Fruit fly (Drosophila melanogaster) whole organism, embryonic: ENCODE measurements around the gene Taf2.

Experiments
- Blimp-1 ChIP-seq: fragments of 200-800 bp; sonication (Bioruptor generic); optimal IDR thresholded peaks from 3 replicates; lab custom pipeline; 2018; ENCODE audit warnings: missing biosample characterization, missing genetic modification characterization, mild to moderate bottlenecking, moderate library complexity, missing genetic modification reagents
- CG13123 ChIP-seq: fragments of 200-800 bp; sonication (Bioruptor generic); optimal IDR thresholded peaks from 2 replicates; lab custom pipeline; 2016; ENCODE audit warnings: missing biosample characterization, missing genetic modification characterization
- CG13296 ChIP-seq: fragments of 200-800 bp; sonication (Bioruptor generic); optimal IDR thresholded peaks from 3 replicates; lab custom pipeline; 2018; ENCODE audit warnings: missing biosample characterization, mild to moderate bottlenecking, missing genetic modification characterization
- CG1647 ChIP-seq: fragments of 200-800 bp; sonication (Bioruptor generic); optimal IDR thresholded peaks from 3 replicates; lab custom pipeline; 2016; ENCODE audit warnings: missing biosample characterization, missing genetic modification characterization
- CG17612 ChIP-seq: fragments of 200-800 bp; sonication (Bioruptor generic); IDR thresholded peaks from 2 replicates; pipeline ENCODE4 v1.3.6; 2022; ENCODE audit warnings: missing biosample characterization, missing genetic modification characterization
- CG2120 ChIP-seq: fragments of 200-800 bp; sonication (Bioruptor generic); optimal IDR thresholded peaks from 3 replicates; lab custom pipeline; 2016; ENCODE audit warnings: missing biosample characterization, missing genetic modification characterization
- CG2199 ChIP-seq: fragments of 200-800 bp; sonication (Bioruptor generic); IDR thresholded peaks from 3 replicates; pipeline ENCODE4 v1.3.6; 2022; ENCODE audit warnings: missing biosample characterization, missing genetic modification characterization
- CG2712 ChIP-seq: fragments of 200-800 bp; optimal IDR thresholded peaks from 3 replicates; lab custom pipeline; 2019; ENCODE audit warnings: missing biosample characterization, mild to moderate bottlenecking, missing genetic modification characterization, moderate library complexity
- CG3163 ChIP-seq: fragments of 200-800 bp; sonication (Bioruptor generic); optimal IDR thresholded peaks from 3 replicates; lab custom pipeline; 2016; ENCODE audit warnings: missing biosample characterization, missing genetic modification characterization
- CG33213 ChIP-seq: fragments of 200-800 bp; sonication (Bioruptor generic); optimal IDR thresholded peaks from 3 replicates; lab custom pipeline; 2016; ENCODE audit warnings: missing biosample characterization, missing genetic modification characterization
- CG4360 ChIP-seq: fragments of 200-800 bp; sonication (Bioruptor generic); IDR thresholded peaks from 2 replicates; pipeline ENCODE4 v1.3.6; 2022; ENCODE audit warnings: missing biosample characterization, missing genetic modification characterization
- CG7357 ChIP-seq: fragments of 200-800 bp; sonication (Bioruptor generic); IDR thresholded peaks from 3 replicates; pipeline ENCODE4 v1.3.6; 2022; ENCODE audit warnings: missing biosample characterization, missing genetic modification characterization
- CG7372 ChIP-seq: fragments of 200-800 bp; sonication (Bioruptor generic); IDR thresholded peaks from 2 replicates; pipeline ENCODE4 v1.3.6; 2022; ENCODE audit warnings: missing biosample characterization, missing genetic modification characterization
- CG7928 ChIP-seq: fragments of 200-800 bp; sonication (Bioruptor generic); optimal IDR thresholded peaks from 2 replicates; lab custom pipeline; 2017; ENCODE audit warnings: missing biosample characterization, mild to moderate bottlenecking, missing genetic modification characterization
- CG8359 ChIP-seq: fragments of 200-800 bp; sonication (Bioruptor generic); optimal IDR thresholded peaks from 2 replicates; lab custom pipeline; 2017; ENCODE audit warnings: missing biosample characterization, mild to moderate bottlenecking, missing genetic modification characterization, borderline replicate concordance
- CG8944 ChIP-seq: fragments of 200-800 bp; sonication (Bioruptor generic); optimal IDR thresholded peaks from 3 replicates; lab custom pipeline; 2016; ENCODE audit warnings: missing biosample characterization, missing genetic modification characterization
- CG9215 ChIP-seq: fragments of 200-800 bp; sonication (Bioruptor generic); IDR thresholded peaks from 2 replicates; pipeline ENCODE4 v1.3.6; 2022; ENCODE audit warnings: missing biosample characterization, missing genetic modification characterization
- CoRest ChIP-seq: fragments of 200-800 bp; sonication (Bioruptor generic); optimal IDR thresholded peaks from 3 replicates; lab custom pipeline; 2018; ENCODE audit warnings: missing biosample characterization, mild to moderate bottlenecking, missing genetic modification characterization, moderate library complexity
- D ChIP-seq, 2 experiments: fragments of 200-800 bp in 1 of 2; fragments of >200 bp in 1 of 2; sonication (Bioruptor generic) in 1 of 2; optimal IDR thresholded peaks; 2 replicates in 1 of 2; 3 replicates in 1 of 2; lab custom pipeline; 2017; ENCODE audit warnings: mild to moderate bottlenecking in 1 of 2, missing biosample characterization in 1 of 2, missing genetic modification characterization in 1 of 2, missing genetic modification reagents in 1 of 2
- D19A ChIP-seq: fragments of 200-800 bp; optimal IDR thresholded peaks from 3 replicates; lab custom pipeline; 2019; ENCODE audit warnings: missing biosample characterization, mild to moderate bottlenecking, missing genetic modification characterization, moderate library complexity
- Dp ChIP-seq: fragments of 200-800 bp; sonication (Bioruptor generic); optimal IDR thresholded peaks from 2 replicates; lab custom pipeline; 2018; ENCODE audit warnings: missing biosample characterization, mild to moderate bottlenecking, missing genetic modification characterization, moderate library complexity
- H15 ChIP-seq: fragments of 200-800 bp; sonication (Bioruptor generic); IDR thresholded peaks from 3 replicates; pipeline ENCODE4 v1.3.6; 2022; ENCODE audit warnings: missing biosample characterization, missing genetic modification characterization
- HmgD ChIP-seq: fragments of 200-800 bp; sonication (Bioruptor generic); optimal IDR thresholded peaks from 3 replicates; lab custom pipeline; 2016; ENCODE audit warnings: missing biosample characterization, missing genetic modification characterization
- Hmr ChIP-seq: fragments of 200-800 bp; sonication (Bioruptor generic); optimal IDR thresholded peaks from 3 replicates; lab custom pipeline; 2017; ENCODE audit warnings: mild to moderate bottlenecking, missing biosample characterization, missing genetic modification reagents, missing genetic modification characterization
- Hr51 ChIP-seq, 2 experiments: fragments of 200-800 bp; sonication (Bioruptor generic); optimal IDR thresholded peaks; 2 replicates in 1 of 2; 3 replicates in 1 of 2; lab custom pipeline; 2016 to 2018; ENCODE audit warnings: missing biosample characterization in 2 of 2, missing genetic modification characterization in 2 of 2, mild to moderate bottlenecking in 1 of 2, moderate library complexity in 1 of 2
- Lhr ChIP-seq: fragments of 200-800 bp; sonication (Bioruptor generic); optimal IDR thresholded peaks from 3 replicates; lab custom pipeline; 2017; ENCODE audit warnings: mild to moderate bottlenecking, missing biosample characterization, missing genetic modification reagents, missing genetic modification characterization
- Mes4 ChIP-seq: fragments of 200-800 bp; sonication (Bioruptor generic); optimal IDR thresholded peaks from 2 replicates; lab custom pipeline; 2016; ENCODE audit warnings: missing biosample characterization, missing genetic modification characterization
- NC2β ChIP-seq: fragments of 200-800 bp; sonication (Bioruptor generic); optimal IDR thresholded peaks from 2 replicates; lab custom pipeline; 2016; ENCODE audit warnings: missing biosample characterization, missing genetic modification characterization
- Neu2 ChIP-seq: fragments of 200-800 bp; sonication (Bioruptor generic); optimal IDR thresholded peaks from 3 replicates; lab custom pipeline; 2016; ENCODE audit warnings: missing biosample characterization, missing genetic modification characterization, borderline replicate concordance
- Tbp ChIP-seq: fragments of >200 bp; optimal IDR thresholded peaks from 2 replicates; lab custom pipeline; 2018; ENCODE audit warnings: missing biosample characterization, missing genetic modification characterization
- YL-1 ChIP-seq: fragments of 200-800 bp; sonication (Bioruptor generic); optimal IDR thresholded peaks from 3 replicates; lab custom pipeline; 2017; ENCODE audit warnings: missing biosample characterization, mild to moderate bottlenecking, missing genetic modification characterization
- bab2 ChIP-seq: fragments of 200-800 bp; sonication (Bioruptor generic); optimal IDR thresholded peaks from 2 replicates; lab custom pipeline; 2016; ENCODE audit warnings: missing biosample characterization, missing genetic modification characterization
- bsh ChIP-seq, 2 experiments: fragments of 200-800 bp; sonication (Bioruptor generic); optimal IDR thresholded peaks; 2 replicates each; lab custom pipeline; 2017 to 2018; ENCODE audit warnings: mild to moderate bottlenecking in 2 of 2, missing biosample characterization in 2 of 2, missing genetic modification characterization in 2 of 2, moderate library complexity in 1 of 2
- caup ChIP-seq: fragments of 200-800 bp; sonication (Bioruptor generic); optimal IDR thresholded peaks from 3 replicates; lab custom pipeline; 2017; ENCODE audit warnings: missing biosample characterization, mild to moderate bottlenecking, missing genetic modification characterization, moderate library complexity; ENCODE audit not compliant: severe bottlenecking
- fd3F ChIP-seq: fragments of 200-800 bp; sonication (Bioruptor generic); optimal IDR thresholded peaks from 2 replicates; lab custom pipeline; 2018; ENCODE audit warnings: missing biosample characterization, mild to moderate bottlenecking, missing genetic modification characterization, moderate library complexity
- hb ChIP-seq: fragments of 200-800 bp; sonication (Bioruptor generic); IDR thresholded peaks from 3 replicates; pipeline ENCODE4 v1.3.6; 2022; ENCODE audit warnings: missing biosample characterization, missing genetic modification characterization; ENCODE audit not compliant: partially characterized antibody
- her ChIP-seq: fragments of 200-800 bp; sonication (Bioruptor generic); optimal IDR thresholded peaks from 2 replicates; lab custom pipeline; 2016; ENCODE audit warnings: missing biosample characterization, missing genetic modification characterization
- hkb ChIP-seq, 2 experiments: fragments of 200-800 bp in 1 of 2; fragments of >200 bp in 1 of 2; sonication (Bioruptor generic) in 1 of 2; IDR thresholded peaks in 1 of 2; optimal IDR thresholded peaks in 1 of 2; 2 replicates each; pipeline versions ENCODE4 v1.3.6 to Lab custom; 2017 to 2022; ENCODE audit warnings: missing biosample characterization in 1 of 2, missing genetic modification characterization in 1 of 2
- kni ChIP-seq: fragments of 200-800 bp; sonication (Bioruptor generic); optimal IDR thresholded peaks from 3 replicates; lab custom pipeline; 2017; ENCODE audit warnings: mild to moderate bottlenecking, missing biosample characterization, missing genetic modification reagents, missing genetic modification characterization
- lab ChIP-seq: fragments of 200-800 bp; sonication (Bioruptor generic); optimal IDR thresholded peaks from 3 replicates; lab custom pipeline; 2017; ENCODE audit warnings: missing biosample characterization, missing genetic modification characterization, mild to moderate bottlenecking, moderate library complexity, missing genetic modification reagents
- pan ChIP-seq, 4 experiments: fragments of >200 bp in 3 of 4; fragments of 200-800 bp in 1 of 4; sonication (Bioruptor generic) in 1 of 4; optimal IDR thresholded peaks in 3 of 4; IDR thresholded peaks in 1 of 4; 2 replicates each; pipeline versions ENCODE4 v1.3.6 to Lab custom; 2017 to 2022; ENCODE audit warnings: missing biosample characterization in 2 of 4, missing genetic modification characterization in 2 of 4, mixed read lengths in 1 of 4
- ro ChIP-seq: fragments of 200-800 bp; sonication (Bioruptor generic); IDR thresholded peaks from 2 replicates; pipeline ENCODE4 v1.3.6; 2022; ENCODE audit warnings: missing biosample characterization, missing genetic modification characterization
- scrt ChIP-seq: fragments of 200-800 bp; sonication (Bioruptor generic); optimal IDR thresholded peaks from 2 replicates; lab custom pipeline; 2018; ENCODE audit warnings: missing biosample characterization, mild to moderate bottlenecking, missing genetic modification characterization, moderate library complexity
- sd ChIP-seq: fragments of 200-800 bp; sonication (Bioruptor generic); optimal IDR thresholded peaks from 3 replicates; lab custom pipeline; 2018; ENCODE audit warnings: missing biosample characterization, mild to moderate bottlenecking, missing genetic modification characterization, moderate library complexity
- sima ChIP-seq: fragments of 200-800 bp; sonication (Bioruptor generic); optimal IDR thresholded peaks from 2 replicates; lab custom pipeline; 2016; ENCODE audit warnings: missing biosample characterization, missing genetic modification characterization
- sisA ChIP-seq: fragments of 200-800 bp; sonication (Bioruptor generic); IDR thresholded peaks from 2 replicates; pipeline ENCODE4 v1.3.6; 2022; ENCODE audit warnings: missing biosample characterization, missing genetic modification characterization
- tin ChIP-seq: fragments of 200-800 bp; sonication (Bioruptor generic); optimal IDR thresholded peaks from 3 replicates; lab custom pipeline; 2016; ENCODE audit warnings: missing biosample characterization, missing genetic modification characterization
- zfh2 ChIP-seq: fragments of 200-800 bp; sonication (Bioruptor generic); optimal IDR thresholded peaks from 2 replicates; lab custom pipeline; 2016; ENCODE audit warnings: missing biosample characterization, missing genetic modification characterization

Gene Taf2

DNA sequence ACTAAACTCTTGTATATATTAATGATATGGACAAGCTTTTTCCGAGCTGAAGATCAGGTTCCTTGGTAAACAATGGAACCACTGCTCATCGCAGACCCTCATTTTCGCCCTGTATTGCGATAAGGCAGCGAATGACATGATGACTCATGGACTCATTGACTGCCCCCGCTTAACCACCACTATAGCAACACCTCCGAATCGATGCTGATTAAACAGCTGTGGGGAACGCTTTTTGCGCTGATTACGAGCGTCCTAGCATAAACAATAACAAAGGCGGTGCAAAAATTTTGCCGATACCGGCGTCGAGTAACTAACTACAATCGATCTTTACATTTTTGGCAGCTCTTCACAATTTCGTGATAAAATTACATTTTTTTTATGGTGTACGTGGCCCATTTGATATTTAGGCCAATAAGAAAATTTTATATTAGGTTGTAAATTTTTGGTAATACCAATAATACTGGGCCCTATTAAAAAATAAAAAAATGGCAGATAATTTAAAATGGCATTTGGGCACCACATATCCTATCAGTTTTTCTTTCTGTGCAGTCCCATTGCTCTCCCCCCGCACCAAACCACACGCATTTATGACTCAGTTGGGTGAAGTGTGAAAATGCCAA lies 8.8 kb upstream of the Taf2 start (continued):
- no peak for TF ChIP-seq scrt
- TF ChIP-seq CG7372 (GFP tag; lab: Robert Waterston, UW) = no peak
- TF ChIP-seq Tbp = no peak
- TF ChIP-seq bsh (GFP tag; optimal IDR thresholded peaks at IDR 0.05; lab: Kevin White, UChicago) = peak in 1 of 2 experiments; percentile 9
- TF ChIP-seq bab2 (GFP tag; lab: Kevin White, UChicago) = no peak
- no peak for TF ChIP-seq CG33213 (GFP tag; lab: Kevin White, UChicago)
- no peak for TF ChIP-seq her
- peak; percentile 27 for TF ChIP-seq CG2120 (GFP tag; lab: Kevin White, UChicago)
- no peak for TF ChIP-seq Lhr (GFP tag; lab: Kevin White, UChicago)
- TF ChIP-seq D19A (tag; lab: Kevin White, UChicago) = no peak
- no peak for TF ChIP-seq sima
- no peak for TF ChIP-seq HmgD
- no peak for TF ChIP-seq Neu2 (GFP tag; lab: Kevin White, UChicago)
- TF ChIP-seq NC2β (GFP tag; lab: Kevin White, UChicago) = no peak
- TF ChIP-seq pan (optimal IDR thresholded peaks at IDR 0.05; lab: Kevin White, UChicago) = no peak
- no peak for TF ChIP-seq pan (GFP tag; optimal IDR thresholded peaks at IDR 0.05 in 1 of 2, IDR thresholded peaks at IDR 0.05 in 1 of 2)
- TF ChIP-seq Mes4 (GFP tag; lab: Kevin White, UChicago) = peak; percentile 1
- TF ChIP-seq D (optimal IDR thresholded peaks at IDR 0.05; lab: Kevin White, UChicago) = no peak
- no peak for TF ChIP-seq D (GFP tag; optimal IDR thresholded peaks at IDR 0.05; lab: Kevin White, UChicago)
- no peak for TF ChIP-seq CG2199 (GFP tag; lab: Robert Waterston, UW)
- no peak for TF ChIP-seq CG7357 (GFP tag; lab: Robert Waterston, UW)
- TF ChIP-seq CG13123 (GFP tag; lab: Kevin White, UChicago) = no peak
- TF ChIP-seq lab (GFP tag; lab: Kevin White, UChicago) = peak; percentile 21
- no peak for TF ChIP-seq caup
- TF ChIP-seq CG3163 (GFP tag; lab: Kevin White, UChicago) = no peak
- TF ChIP-seq CG8944 (GFP tag; lab: Kevin White, UChicago) = no peak
- no peak for TF ChIP-seq CG8359 (GFP tag; lab: Kevin White, UChicago)
- TF ChIP-seq fd3F (GFP tag; lab: Kevin White, UChicago) = no peak
- peak; percentile 4 for TF ChIP-seq CG2712 (tag; lab: Kevin White, UChicago)
- no peak for TF ChIP-seq tin
- TF ChIP-seq CG7928 = no peak
- no peak for TF ChIP-seq H15 (GFP tag; lab: Robert Waterston, UW)
- TF ChIP-seq CG1647 (GFP tag; lab: Kevin White, UChicago) = no peak
- TF ChIP-seq sisA (GFP tag; lab: Robert Waterston, UW) = peak; percentile 23; the same call in 1 of the 2 replicates
- TF ChIP-seq kni (GFP tag; lab: Kevin White, UChicago) = no peak
- no peak for TF ChIP-seq hb (GFP tag; lab: Robert Waterston, UW)
- TF ChIP-seq YL-1 (GFP tag; lab: Kevin White, UChicago) = no peak
- TF ChIP-seq ro (GFP tag; lab: Robert Waterston, UW) = no peak
- TF ChIP-seq Hmr = peak; percentile 1
- no peak for TF ChIP-seq Dp (GFP tag; lab: Kevin White, UChicago)
- no peak for TF ChIP-seq CG4360 (GFP tag; lab: Robert Waterston, UW)
- no peak for TF ChIP-seq CG9215
- peak; percentile 35 for TF ChIP-seq sd (tag; lab: Kevin White, UChicago)
- TF ChIP-seq CG17612 (GFP tag; lab: Robert Waterston, UW) = no peak
- no peak for TF ChIP-seq hkb (optimal IDR thresholded peaks at IDR 0.05; lab: Kevin White, UChicago)
- peak; percentile 33; the same call in 1 of the 2 replicates for TF ChIP-seq hkb (GFP tag; IDR thresholded peaks at IDR 0.05; lab: Robert Waterston, UW)
- no peak for TF ChIP-seq Hr51 (GFP tag; optimal IDR thresholded peaks at IDR 0.05; lab: Kevin White, UChicago)
- TF ChIP-seq zfh2 (GFP tag; lab: Kevin White, UChicago) = no peak
- TF ChIP-seq CG13296 = no peak
- no peak for TF ChIP-seq Blimp-1 (GFP tag; lab: Kevin White, UChicago)
- TF ChIP-seq CoRest = no peak
